Worm (Caenorhabditis elegans) whole organism, L4 larva: ENCODE results near the gene nlp-41.

Experiments used
- F26F4.8 ChIP-seq: fragments of 200-800 bp; sonication (Bioruptor generic); conservative IDR thresholded peaks from 2 replicates; pipeline ENCODE4 v1.3.6; 2022; ENCODE audit warnings: missing genetic modification characterization, missing compliant biosample characterization
- dpl-1 ChIP-seq: fragments of 150-350 bp; optimal IDR thresholded peaks from 2 replicates; lab custom pipeline; 2014; ENCODE audit warnings: missing biosample characterization, missing genetic modification reagents, missing genetic modification characterization
- lim-7 ChIP-seq: fragments of 200-800 bp; sonication (Bioruptor generic); IDR thresholded peaks from 2 replicates; pipeline ENCODE4 v1.3.6; 2022; ENCODE audit warnings: missing genetic modification characterization, missing compliant biosample characterization
- lir-3 ChIP-seq: sonication (generic microtip); optimal IDR thresholded peaks from 2 replicates; lab custom pipeline; 2016; ENCODE audit warnings: mild to moderate bottlenecking, missing genetic modification characterization, missing compliant biosample characterization
- nhr-48 ChIP-seq: sonication (generic microtip); optimal IDR thresholded peaks from 2 replicates; lab custom pipeline; 2016; ENCODE audit warnings: mild to moderate bottlenecking, missing genetic modification characterization, missing compliant biosample characterization
- nhr-76 ChIP-seq: fragments of 150-350 bp; optimal IDR thresholded peaks from 2 replicates; lab custom pipeline; 2014; ENCODE audit warnings: missing biosample characterization, missing genetic modification characterization
- ztf-11 ChIP-seq: fragments of 150-350 bp; optimal IDR thresholded peaks from 2 replicates; lab custom pipeline; 2014; ENCODE audit warnings: missing biosample characterization, missing genetic modification characterization

- no peak for TF ChIP-seq F26F4.8
- TF ChIP-seq nhr-48 (tag; lab: Kevin White, UChicago) = no peak
- TF ChIP-seq nhr-76 (tag; lab: Kevin White, UChicago) = no peak
- no peak for TF ChIP-seq lir-3 (tag; lab: Kevin White, UChicago)
- TF ChIP-seq dpl-1 (GFP tag; lab: Kevin White, UChicago) = no peak
- no peak for TF ChIP-seq ztf-11
- TF ChIP-seq lim-7 (GFP tag; lab: Robert Waterston, UW) = no peak
Measured at ce11 chrII:14523645-14524223, 27.0 kb upstream of the nlp-41 start, which contains the start of gene pot-2.
